Fruit fly (Drosophila melanogaster): ENCODE data around the gene Afti.
A peak's percentile ranks its signal among the peaks of the same experiment; 100 is the strongest.

The Afti gene

dm6 chr3R:14283042-14283626 lies 43.4 kb downstream of the Afti start (continued):
- peak; percentile 4 for TF ChIP-seq HmgZ (tag; optimal IDR thresholded peaks at IDR 0.05)
- no peak for TF ChIP-seq C15 (GFP tag; IDR thresholded peaks at IDR 0.05)
- no peak for TF ChIP-seq oc (tag; optimal IDR thresholded peaks at IDR 0.05)
- no peak for TF ChIP-seq CG4730 (GFP tag; IDR thresholded peaks at IDR 0.05)
- no peak for TF ChIP-seq CG2202 (tag; optimal IDR thresholded peaks at IDR 0.05)
- peak; percentile 11 for TF ChIP-seq Hand (GFP tag; optimal IDR thresholded peaks at IDR 0.05)
- TF ChIP-seq CG34422 (GFP tag; IDR thresholded peaks at IDR 0.05), result no peak
- no peak for TF ChIP-seq sug (tag; optimal IDR thresholded peaks at IDR 0.05)
- peak; percentile 47 for TF ChIP-seq CG15269 (tag; optimal IDR thresholded peaks at IDR 0.05)
- TF ChIP-seq CG14667 (GFP tag; IDR thresholded peaks at IDR 0.05), result no peak
- TF ChIP-seq Awh (GFP tag; IDR thresholded peaks at IDR 0.05), result no peak
- TF ChIP-seq prd (optimal IDR thresholded peaks at IDR 0.05), result no peak
- TF ChIP-seq prd (GFP tag; IDR thresholded peaks at IDR 0.05), result no peak
- TF ChIP-seq gem (tag; optimal IDR thresholded peaks at IDR 0.05), result peak; percentile 71
- peak; percentile 16 for TF ChIP-seq CG16863 (GFP tag; optimal IDR thresholded peaks at IDR 0.05)
- no peak for TF ChIP-seq Nf-YB (GFP tag; optimal IDR thresholded peaks at IDR 0.05)
- TF ChIP-seq chinmo (GFP tag; IDR thresholded peaks at IDR 0.05; ENCODE audit: partially characterized antibody), result no peak
- TF ChIP-seq CG10543 (GFP tag; optimal IDR thresholded peaks at IDR 0.05), result no peak
- peak; percentile 76 for TF ChIP-seq gro (GFP tag; optimal IDR thresholded peaks at IDR 0.05)
- TF ChIP-seq CG7987 (GFP tag; optimal IDR thresholded peaks at IDR 0.05), result no peak
- TF ChIP-seq NC2β (GFP tag; optimal IDR thresholded peaks at IDR 0.05), result no peak
- TF ChIP-seq caup (GFP tag; optimal IDR thresholded peaks at IDR 0.05; ENCODE audit: severe bottlenecking), result no peak
- no peak for TF ChIP-seq CG12659 (GFP tag; optimal IDR thresholded peaks at IDR 0.05)
- TF ChIP-seq zen2 (GFP tag; IDR thresholded peaks at IDR 0.05; ENCODE audit: partially characterized antibody), result no peak
- no peak for TF ChIP-seq ken (GFP tag; IDR thresholded peaks at IDR 0.05)
- no peak for TF ChIP-seq Drgx (GFP tag; IDR thresholded peaks at IDR 0.05)
- TF ChIP-seq cwo (GFP tag; optimal IDR thresholded peaks at IDR 0.05), result no peak
- no peak for TF ChIP-seq H2.0 (GFP tag; IDR thresholded peaks at IDR 0.05)
- TF ChIP-seq Sox102F (GFP tag; optimal IDR thresholded peaks at IDR 0.05), result peak; percentile 49
- no peak for TF ChIP-seq CG10654 (GFP tag; optimal IDR thresholded peaks at IDR 0.05)
- no peak for TF ChIP-seq CG10565 (GFP tag; optimal IDR thresholded peaks at IDR 0.05)
- TF ChIP-seq CG8388 (GFP tag; optimal IDR thresholded peaks at IDR 0.05), result no peak
- peak; percentile 34 for TF ChIP-seq phol (tag; optimal IDR thresholded peaks at IDR 0.05)
- no peak for TF ChIP-seq abd-A (tag; optimal IDR thresholded peaks at IDR 0.05)
- no peak for TF ChIP-seq trh (GFP tag; optimal IDR thresholded peaks at IDR 0.05)
- TF ChIP-seq fu2 (GFP tag; optimal IDR thresholded peaks at IDR 0.05), result peak; percentile 62
- peak; percentile 38 for TF ChIP-seq HHEX (GFP tag; optimal IDR thresholded peaks at IDR 0.05)
- TF ChIP-seq klu (GFP tag; IDR thresholded peaks at IDR 0.05), result no peak
- no peak for TF ChIP-seq kay (GFP tag; optimal IDR thresholded peaks at IDR 0.05)
- no peak for TF ChIP-seq row (GFP tag; IDR thresholded peaks at IDR 0.05)
- TF ChIP-seq Hsf (GFP tag; optimal IDR thresholded peaks at IDR 0.05), result peak; percentile 72
- TF ChIP-seq z (GFP tag; IDR thresholded peaks at IDR 0.05), result no peak
- no peak for TF ChIP-seq CG33557 (GFP tag; optimal IDR thresholded peaks at IDR 0.05)
- TF ChIP-seq CG34376 (GFP tag; optimal IDR thresholded peaks at IDR 0.05), result no peak
- no peak for TF ChIP-seq Nf-YC (tag; optimal IDR thresholded peaks at IDR 0.05)
- TF ChIP-seq Mad (GFP tag; optimal IDR thresholded peaks at IDR 0.05), result no peak
- TF ChIP-seq CG17186 (GFP tag; optimal IDR thresholded peaks at IDR 0.05), result no peak
- no peak for TF ChIP-seq gsb-n (tag; optimal IDR thresholded peaks at IDR 0.05)
- TF ChIP-seq stwl (tag; optimal IDR thresholded peaks at IDR 0.05), result no peak
- no peak for TF ChIP-seq chm (GFP tag; IDR thresholded peaks at IDR 0.05)
- no peak for TF ChIP-seq Dbx (GFP tag; IDR thresholded peaks at IDR 0.05)

All from whole organism, embryonic.